ENCODE assay signal across 2 fruit fly cellular contexts in the genomic region with DNA sequence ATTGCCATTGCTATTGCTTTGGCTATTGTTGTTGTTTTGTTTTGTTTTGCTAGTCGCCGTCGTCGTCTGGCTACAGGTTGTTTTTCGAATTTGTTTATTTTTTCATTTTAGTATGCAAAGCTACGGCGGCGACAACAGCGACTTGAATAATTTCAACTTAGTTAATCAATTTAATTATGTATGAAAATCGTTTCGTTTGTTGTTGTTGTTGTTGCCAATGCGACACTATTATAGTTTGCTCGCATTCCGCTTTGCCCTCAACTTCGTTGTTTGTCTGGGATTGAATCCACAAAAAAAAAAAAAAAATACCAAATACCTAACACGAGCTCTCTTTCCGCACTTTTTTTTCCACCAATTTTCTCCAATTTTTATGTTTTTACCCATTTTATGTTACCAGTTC.
TF ChIP-seq lines count a peak whose summit lies in the region.

No protein-coding gene starts in this region.

- no peak for TF ChIP-seq CTCF in whole organism, embryonic (GFP tag; optimal IDR thresholded peaks at IDR 0.05; lab: Kevin White, UChicago)

TF ChIP-seq in whole organism, adult, 20 proteins besides CTCF, POLR2A, EP300 and RAD21:
- TF ChIP-seq CG5204 (GFP tag; optimal IDR thresholded peaks at IDR 0.05; lab: Kevin White, UChicago) (no peak), kay (GFP tag; lab: Kevin White, UChicago; ENCODE audit: borderline replicate concordance) (peak; percentile 20)

TF ChIP-seq in whole organism, embryonic, 481 proteins besides CTCF, POLR2A, EP300 and RAD21:
- no peak for TF ChIP-seq CG14860 (GFP tag; IDR thresholded peaks at IDR 0.05; lab: Robert Waterston, UW; ENCODE audit: partially characterized antibody)
- TF ChIP-seq sd (tag; optimal IDR thresholded peaks at IDR 0.05; lab: Kevin White, UChicago), result peak; percentile 66
- TF ChIP-seq CG30403 (GFP tag; optimal IDR thresholded peaks at IDR 0.05; lab: Kevin White, UChicago), result no peak
- TF ChIP-seq sob (GFP tag; IDR thresholded peaks at IDR 0.05; lab: Robert Waterston, UW), result no peak
- TF ChIP-seq CG31388 (GFP tag; optimal IDR thresholded peaks at IDR 0.05; lab: Kevin White, UChicago), result no peak
- peak; percentile 53 for TF ChIP-seq CG4360 (GFP tag; IDR thresholded peaks at IDR 0.05; lab: Robert Waterston, UW)
- TF ChIP-seq Mes4 (GFP tag; optimal IDR thresholded peaks at IDR 0.05; lab: Kevin White, UChicago), result no peak
- TF ChIP-seq vvl (GFP tag; IDR thresholded peaks at IDR 0.05; lab: Robert Waterston, UW), result peak; percentile 66
- peak; percentile 64 for TF ChIP-seq Awh (GFP tag; IDR thresholded peaks at IDR 0.05; lab: Robert Waterston, UW)
- peak; percentile 66 for TF ChIP-seq sqz (GFP tag; optimal IDR thresholded peaks at IDR 0.05; lab: Kevin White, UChicago)
- TF ChIP-seq abd-A (tag; optimal IDR thresholded peaks at IDR 0.05; lab: Kevin White, UChicago), result peak; percentile 55
- peak; percentile 67; the same call in 1 of the 3 replicates for TF ChIP-seq CG2199 (GFP tag; IDR thresholded peaks at IDR 0.05; lab: Robert Waterston, UW)
- TF ChIP-seq otp (GFP tag; IDR thresholded peaks at IDR 0.05; lab: Robert Waterston, UW), result no peak
- TF ChIP-seq CG12659 (GFP tag; optimal IDR thresholded peaks at IDR 0.05; lab: Kevin White, UChicago), result no peak
- peak; percentile 85; the same call in 3 of the 4 replicates for TF ChIP-seq chinmo (GFP tag; IDR thresholded peaks at IDR 0.05; lab: Robert Waterston, UW; ENCODE audit: partially characterized antibody)
- TF ChIP-seq btn (GFP tag; optimal IDR thresholded peaks at IDR 0.05; lab: Kevin White, UChicago), result no peak
